Worm (Caenorhabditis elegans): ENCODE measurements around the gene Y25C1A.14.
A peak's percentile ranks its signal among the peaks of the same experiment; 100 is the strongest.

DNA sequence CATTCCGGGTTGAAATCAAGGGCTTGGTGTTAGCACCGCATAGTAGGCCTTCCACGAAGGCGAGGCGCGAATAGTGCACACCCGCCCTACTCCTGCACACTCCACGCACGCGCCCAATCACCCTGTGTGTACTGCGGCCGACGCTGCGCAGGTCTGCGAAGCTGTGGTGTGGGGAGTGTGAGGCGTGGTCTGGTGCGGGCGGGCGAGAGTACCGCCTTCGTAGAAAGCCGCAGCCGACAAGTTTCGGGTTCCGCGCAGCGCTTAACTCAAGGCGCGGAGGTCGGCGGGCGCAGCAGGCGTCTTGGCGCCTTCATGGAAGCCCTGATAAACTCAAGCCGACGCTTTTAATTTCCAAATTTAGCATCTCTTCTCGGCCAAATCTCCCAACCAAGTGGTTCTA, 11.3 kb upstream of the Y25C1A.14 start:
- TF ChIP-seq dmd-4 (tag; optimal IDR thresholded peaks at IDR 0.05; ENCODE audit: borderline replicate concordance) = no peak
- TF ChIP-seq pax-1 (tag; optimal IDR thresholded peaks at IDR 0.05) = no peak
- no peak for TF ChIP-seq nfya-1 (tag; optimal IDR thresholded peaks at IDR 0.05)
- TF ChIP-seq pha-4 (tag; optimal IDR thresholded peaks at IDR 0.05) = no peak
- TF ChIP-seq hlh-6 (tag; optimal IDR thresholded peaks at IDR 0.05) = peak; percentile 34
- TF ChIP-seq sox-2 (GFP tag; IDR thresholded peaks at IDR 0.05) = no peak

Measured in whole organism, late embryonic.